Worm (Caenorhabditis elegans): ENCODE results near the gene F57H12.5.

DNA sequence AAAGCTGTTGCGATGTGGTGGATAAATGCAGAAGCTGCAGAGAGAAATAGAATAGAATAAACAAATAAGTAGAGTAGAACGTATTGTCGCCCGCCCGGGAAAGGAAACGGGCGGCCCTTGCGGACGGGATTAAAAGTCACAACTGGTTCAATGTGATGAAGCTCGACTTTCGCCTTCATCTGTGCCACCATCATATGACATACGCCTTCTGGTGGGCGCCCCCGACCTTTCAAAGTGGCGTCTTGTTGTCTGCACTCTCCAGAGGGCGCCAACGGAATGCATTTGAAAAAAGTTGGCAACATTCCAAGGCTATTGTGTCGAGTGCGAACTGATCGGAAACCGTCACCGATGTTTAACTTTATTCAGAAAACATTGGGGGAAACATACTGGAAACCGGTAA is 23.8 kb upstream of the F57H12.5 start:
- TF ChIP-seq lin-13 (tag; optimal IDR thresholded peaks at IDR 0.05) = no peak
- no peak for TF ChIP-seq unc-39 (tag; optimal IDR thresholded peaks at IDR 0.05)
- no peak for TF ChIP-seq nhr-76 (tag; optimal IDR thresholded peaks at IDR 0.05)
- TF ChIP-seq snpc-4 (tag; optimal IDR thresholded peaks at IDR 0.05) = no peak
- TF ChIP-seq M03D4.4 (tag; optimal IDR thresholded peaks at IDR 0.05) = no peak
- no peak for TF ChIP-seq sem-2 (GFP tag; optimal IDR thresholded peaks at IDR 0.05)
- no peak for TF ChIP-seq ztf-11 (tag; optimal IDR thresholded peaks at IDR 0.05)
- TF ChIP-seq nhr-237 (tag; optimal IDR thresholded peaks at IDR 0.05) = no peak
- no peak for TF ChIP-seq nhr-12 (tag; optimal IDR thresholded peaks at IDR 0.05)
- no peak for TF ChIP-seq ceh-83 (GFP tag; optimal IDR thresholded peaks at IDR 0.05)
- TF ChIP-seq ceh-39 (tag; optimal IDR thresholded peaks at IDR 0.05) = no peak
- no peak for TF ChIP-seq unc-120 (tag; optimal IDR thresholded peaks at IDR 0.05; ENCODE audit: poor library complexity, severe bottlenecking)
- TF ChIP-seq unc-62 (GFP tag; optimal IDR thresholded peaks at IDR 0.05) = no peak

Measured in whole organism, mixed stage, embryonic.